Fruit fly (Drosophila melanogaster) whole organism, larva: ENCODE results near the gene CG42486.

ENCODE experiments used
- noc ChIP-seq: fragments of 200-800 bp; sonication (Bioruptor generic); optimal IDR thresholded peaks from 3 replicates; lab custom pipeline; 2019; ENCODE audit warnings: missing biosample characterization, mild to moderate bottlenecking, missing genetic modification characterization, moderate library complexity

CG42486 gene

DNA sequence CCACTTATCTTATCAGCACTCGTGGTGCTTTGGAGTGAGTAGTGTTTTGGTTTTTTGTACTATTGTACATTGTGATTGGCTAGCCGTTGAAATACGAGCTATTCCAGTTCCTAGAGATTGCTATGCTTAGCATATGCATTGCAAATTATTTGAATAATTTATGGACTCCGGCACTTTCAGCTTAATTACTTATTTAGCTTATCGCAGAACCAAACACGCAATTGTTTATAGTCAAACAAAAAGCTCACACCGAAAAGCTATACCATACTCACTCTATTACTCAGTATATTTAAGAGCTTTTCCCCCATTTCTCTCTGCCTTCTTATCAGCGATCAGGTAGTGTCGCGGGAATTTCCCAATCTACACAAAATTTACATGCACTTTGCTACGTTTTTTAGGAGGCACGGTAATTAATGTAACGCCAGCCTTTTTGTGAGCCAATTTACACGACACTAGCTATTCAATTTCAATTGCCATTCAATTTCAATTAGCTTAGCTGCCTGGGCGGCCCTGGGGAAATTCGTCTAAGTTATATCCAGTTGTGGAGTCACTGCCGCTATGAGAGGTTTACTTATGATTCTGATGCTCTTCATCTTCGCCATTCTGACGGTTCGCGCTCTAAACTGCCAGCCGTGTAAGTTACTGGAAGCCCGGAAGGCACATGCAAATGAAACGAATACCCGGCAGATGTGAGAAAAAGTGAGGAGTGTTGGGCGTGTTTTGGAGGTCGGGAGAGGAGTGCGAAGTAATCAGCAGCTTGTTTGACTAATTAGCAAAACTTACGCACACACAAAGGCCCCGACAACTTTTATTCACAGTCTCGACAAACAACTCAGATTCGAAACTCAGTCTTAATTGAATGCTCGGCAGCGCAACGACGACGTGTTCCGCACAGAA, at the start of gene CG42486, which contains the start of the genes CG44008, CG14933 and CG46426:
Gene CG42486 (plus strand): TSS at position 847 of the 897 bp plus-strand sequence.
Gene CG44008 (minus strand): TSS at position 155 of the 897 bp plus-strand sequence.
Gene CG14933 (plus strand): TSS at position 538 of the 897 bp plus-strand sequence.
Gene CG46426 (plus strand): TSS at position 538 of the 897 bp plus-strand sequence.
- TF ChIP-seq noc (tag; lab: Kevin White, UChicago) = peak; percentile 19

- TF ChIP-seq noc (tag; lab: Kevin White, UChicago) = no peak
These were observed 49.0 kb upstream of the CG42486 start, which contains the start of gene CG14937 for dm6 chr2L:11793986-11794385. Gene CG14937 (minus strand): TSS chr2L:11794086.

dm6 chr2L:11797127-11797526, 45.8 kb upstream of the CG42486 start:
- TF ChIP-seq noc (tag; lab: Kevin White, UChicago) = no peak

- TF ChIP-seq noc (tag; lab: Kevin White, UChicago) = no peak
These were observed 38.5 kb upstream of the CG42486 start for dm6 chr2L:11804228-11805044.

dm6 chr2L:11806022-11806700, 36.8 kb upstream of the CG42486 start:
- TF ChIP-seq noc (tag; lab: Kevin White, UChicago) = no peak

- TF ChIP-seq noc (tag; lab: Kevin White, UChicago) = peak; percentile 24
These were observed 35.9 kb upstream of the CG42486 start for dm6 chr2L:11806701-11807674.

DNA sequence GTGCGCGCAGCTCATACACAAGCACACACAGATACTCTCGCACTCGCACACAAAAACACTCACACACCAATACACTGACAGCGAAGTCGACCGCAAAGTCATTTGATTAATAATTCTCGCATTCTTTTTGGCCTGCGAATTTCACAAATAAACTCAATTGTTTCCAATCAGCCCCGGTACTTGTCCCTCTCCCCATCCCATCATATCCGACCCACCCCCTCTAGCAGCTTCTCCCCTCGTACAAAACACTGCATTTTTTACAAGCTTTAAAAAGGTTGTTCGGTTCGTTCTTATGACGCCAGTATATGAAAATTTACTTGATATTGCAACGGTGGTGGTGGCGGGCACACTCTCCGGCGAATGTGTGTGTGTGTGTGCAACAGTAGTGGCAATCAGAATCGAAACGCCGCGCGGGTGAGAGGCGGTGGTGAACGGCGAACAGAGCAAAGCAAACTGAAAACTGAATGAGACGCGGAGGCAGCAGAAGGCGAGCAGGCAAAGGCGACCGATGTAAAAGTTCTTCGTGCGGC, 35.2 kb upstream of the CG42486 start:
- peak; percentile 60 for TF ChIP-seq noc (tag; lab: Kevin White, UChicago)

DNA sequence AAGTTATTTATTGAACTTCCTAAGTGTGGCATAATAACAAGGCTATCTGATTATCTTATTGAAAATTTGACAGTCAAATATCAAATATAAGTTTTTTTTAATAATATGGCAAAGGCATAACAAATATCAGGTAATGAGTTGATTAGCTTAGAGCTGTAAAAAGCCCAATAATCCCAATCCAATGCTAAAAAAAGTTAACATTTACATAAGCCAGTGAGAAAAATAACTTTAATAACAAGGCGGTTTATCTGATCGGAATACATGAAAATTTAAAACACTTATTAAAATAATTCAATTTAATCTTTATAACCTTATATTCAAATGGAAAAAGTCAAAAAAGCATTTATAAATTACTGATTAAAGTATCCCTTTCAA, 34.6 kb upstream of the CG42486 start:
- TF ChIP-seq noc (tag; lab: Kevin White, UChicago) = no peak

DNA sequence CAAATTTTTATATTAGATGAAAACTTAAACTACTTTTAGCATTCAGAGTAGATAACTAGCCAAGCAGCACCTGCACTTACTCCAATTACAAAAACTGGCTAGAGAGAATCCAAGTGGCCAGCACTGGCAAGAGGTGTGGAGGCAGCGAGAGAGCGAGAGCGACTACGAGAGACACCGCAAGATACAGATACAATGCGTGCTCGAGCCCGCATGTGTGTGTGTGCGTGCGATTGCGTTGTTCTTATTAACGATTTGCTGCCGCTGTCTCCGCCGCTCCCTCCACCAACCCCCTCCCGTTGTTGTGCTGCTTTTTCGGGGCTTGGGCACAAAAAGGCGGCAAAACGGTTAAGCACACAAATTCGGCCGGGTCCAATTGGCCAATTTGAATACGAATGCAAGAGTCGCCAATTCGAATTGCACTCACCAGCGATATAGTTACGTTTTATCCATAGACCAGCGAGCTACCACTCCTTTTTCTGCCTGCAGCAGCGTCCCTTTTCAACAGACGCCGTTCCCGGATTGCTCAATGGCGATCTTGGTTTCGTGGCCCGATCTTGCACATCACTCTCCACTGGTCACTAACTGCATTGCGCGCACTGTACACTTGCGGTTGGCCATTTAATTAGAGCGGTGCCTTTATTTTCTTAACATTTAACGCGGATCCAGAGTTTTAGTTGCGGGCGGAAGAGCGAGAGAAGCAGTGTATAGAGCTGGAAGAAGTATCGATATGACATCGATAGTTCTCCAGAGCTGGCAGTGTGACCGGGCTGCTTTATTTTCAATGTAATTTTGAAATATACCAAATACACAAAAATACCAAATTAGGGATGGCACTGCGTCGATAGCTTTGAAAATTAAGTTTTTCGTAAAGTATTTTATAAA, 34.0 kb upstream of the CG42486 start, which contains the start of gene crol:
Gene crol (minus strand): TSS at position 737 of the 882 bp plus-strand sequence.
- TF ChIP-seq noc (tag; lab: Kevin White, UChicago) = peak; percentile 3

DNA sequence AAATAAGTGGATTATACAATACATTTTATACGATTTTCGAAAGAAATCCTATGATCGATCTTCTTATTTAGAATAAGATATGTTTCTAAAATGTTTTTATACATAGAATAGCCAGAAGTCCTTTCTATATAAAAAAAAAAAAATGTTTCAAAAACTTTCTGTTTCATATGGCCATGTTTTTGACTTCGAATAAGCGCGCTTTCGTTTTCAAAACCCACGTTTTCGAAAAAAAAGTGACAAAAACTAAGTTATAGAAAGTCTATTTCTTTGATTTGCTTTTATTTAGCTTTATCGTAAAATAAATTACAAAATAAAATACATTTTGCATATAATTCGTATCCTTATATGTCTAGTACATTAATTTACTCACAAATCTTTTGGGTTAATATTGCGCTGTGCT, 33.1 kb upstream of the CG42486 start:
- no peak for TF ChIP-seq noc (tag; lab: Kevin White, UChicago)

- TF ChIP-seq noc (tag; lab: Kevin White, UChicago) = peak; percentile 53
These were observed 29.9 kb upstream of the CG42486 start for dm6 chr2L:11812781-11813664.

dm6 chr2L:11813665-11814087, 29.3 kb upstream of the CG42486 start, which contains the start of gene CycY:
Gene CycY (minus strand): TSS chr2L:11813780.
- no peak for TF ChIP-seq noc (tag; lab: Kevin White, UChicago)
